Worm (Caenorhabditis elegans) whole organism, young adult: ENCODE results near the gene F26F4.8.
A peak's percentile ranks its signal among the peaks of the same experiment; 100 is the strongest.

Experiments used
- B0035.1 ChIP-seq: sonication (generic microtip); optimal IDR thresholded peaks from 2 replicates; lab custom pipeline; 2016; ENCODE audit warnings: missing genetic modification characterization, mild to moderate bottlenecking, missing compliant biosample characterization, missing genotype, missing genetic modification reagents
- B0336.3 ChIP-seq: fragments of 200-800 bp; sonication (Bioruptor generic); IDR thresholded peaks from 2 replicates; pipeline ENCODE4 v1.3.6; 2022; ENCODE audit warnings: missing genetic modification characterization, missing compliant biosample characterization
- D2030.7 ChIP-seq: fragments of 200-800 bp; sonication (Bioruptor generic); IDR thresholded peaks from 2 replicates; pipeline ENCODE4 v1.3.6; 2022; ENCODE audit warnings: missing genetic modification reagents, missing genetic modification characterization, missing compliant biosample characterization
- F33H1.4 ChIP-seq: fragments of 200-800 bp; sonication (Bioruptor generic); IDR thresholded peaks from 2 replicates; pipeline ENCODE4 v1.3.6; 2022; ENCODE audit warnings: missing genetic modification reagents, missing genetic modification characterization, missing compliant biosample characterization
- F57A8.1 ChIP-seq: fragments of 200-800 bp; sonication (Bioruptor generic); optimal IDR thresholded peaks from 2 replicates; lab custom pipeline; 2018; ENCODE audit warnings: mild to moderate bottlenecking, missing genetic modification characterization, moderate library complexity, missing compliant biosample characterization
- Y79H2A.3 ChIP-seq: fragments of 200-800 bp; sonication (Bioruptor generic); conservative IDR thresholded peaks from 2 replicates; pipeline ENCODE4 v1.3.6; 2022; ENCODE audit warnings: missing genetic modification reagents, missing genetic modification characterization, missing compliant biosample characterization
- aptf-3 ChIP-seq: fragments of 200-800 bp; sonication (Bioruptor generic); IDR thresholded peaks from 2 replicates; pipeline ENCODE4 v1.3.6; 2022; ENCODE audit warnings: missing genetic modification characterization, missing compliant biosample characterization
- attf-5 ChIP-seq: fragments of 200-800 bp; sonication (Bioruptor generic); optimal IDR thresholded peaks from 2 replicates; lab custom pipeline; 2018; ENCODE audit warnings: mild to moderate bottlenecking, missing genetic modification characterization, missing compliant biosample characterization
- bed-1 ChIP-seq: fragments of 200-800 bp; sonication (Bioruptor generic); IDR thresholded peaks from 2 replicates; pipeline ENCODE4 v1.3.6; 2022; ENCODE audit warnings: missing genetic modification reagents, missing genetic modification characterization, missing compliant biosample characterization
- ceh-58 ChIP-seq: fragments of 200-800 bp; sonication (Bioruptor generic); IDR thresholded peaks from 2 replicates; pipeline ENCODE4 v1.3.6; 2022; ENCODE audit warnings: missing genetic modification characterization, missing compliant biosample characterization
- ceh-79 ChIP-seq: sonication (generic microtip); optimal IDR thresholded peaks from 2 replicates; lab custom pipeline; 2017; ENCODE audit warnings: mild to moderate bottlenecking, missing genetic modification characterization, missing compliant biosample characterization
- ceh-91 ChIP-seq: fragments of 200-800 bp; sonication (Bioruptor generic); IDR thresholded peaks from 2 replicates; pipeline ENCODE4 v1.3.6; 2022; ENCODE audit warnings: missing genetic modification reagents, missing genetic modification characterization, missing compliant biosample characterization
- dox-1 ChIP-seq: fragments of 200-800 bp; sonication (Bioruptor generic); IDR thresholded peaks from 2 replicates; pipeline ENCODE4 v1.3.6; 2022; ENCODE audit warnings: missing genetic modification reagents, missing genetic modification characterization, missing compliant biosample characterization
- ets-4 ChIP-seq: fragments of 200-800 bp; sonication (Bioruptor generic); optimal IDR thresholded peaks from 2 replicates; lab custom pipeline; 2018; ENCODE audit warnings: mild to moderate bottlenecking, missing genetic modification characterization, missing compliant biosample characterization
- fkh-3 ChIP-seq: sonication (generic microtip); optimal IDR thresholded peaks from 2 replicates; lab custom pipeline; 2016; ENCODE audit warnings: mild to moderate bottlenecking, missing genetic modification characterization, missing compliant biosample characterization
- hmg-1.2 ChIP-seq: fragments of 200-800 bp; sonication (Bioruptor generic); IDR thresholded peaks from 2 replicates; pipeline ENCODE4 v1.3.6; 2022; ENCODE audit warnings: missing genetic modification reagents, missing genetic modification characterization, missing compliant biosample characterization
- hmg-20 ChIP-seq: fragments of 200-800 bp; sonication (Bioruptor generic); IDR thresholded peaks from 2 replicates; pipeline ENCODE4 v1.3.6; 2022; ENCODE audit warnings: missing genetic modification reagents, missing genetic modification characterization, missing compliant biosample characterization
- hsf-1 ChIP-seq: fragments of 200-800 bp; sonication (Bioruptor generic); IDR thresholded peaks from 2 replicates; pipeline ENCODE4 v1.3.6; 2022; ENCODE audit warnings: missing genetic modification reagents, missing genetic modification characterization, missing compliant biosample characterization
- lin-54 ChIP-seq: fragments of 200-800 bp; sonication (Bioruptor generic); optimal IDR thresholded peaks from 2 replicates; lab custom pipeline; 2018; ENCODE audit warnings: mild to moderate bottlenecking, missing genetic modification characterization, missing compliant biosample characterization
- lsl-1 ChIP-seq: fragments of 200-800 bp; sonication (Bioruptor generic); optimal IDR thresholded peaks from 2 replicates; lab custom pipeline; 2018; ENCODE audit warnings: mild to moderate bottlenecking, missing genetic modification characterization, moderate library complexity, missing compliant biosample characterization
- madf-6 ChIP-seq: fragments of 200-800 bp; sonication (Bioruptor generic); IDR thresholded peaks from 2 replicates; pipeline ENCODE4 v1.3.6; 2022; ENCODE audit warnings: missing genetic modification reagents, missing genetic modification characterization, missing compliant biosample characterization
- madf-8 ChIP-seq: fragments of 200-800 bp; sonication (Bioruptor generic); conservative IDR thresholded peaks from 2 replicates; pipeline ENCODE4 v1.3.6; 2022; ENCODE audit warnings: missing genetic modification reagents, missing genetic modification characterization, missing compliant biosample characterization
- mcd-1 ChIP-seq: fragments of 200-800 bp; sonication (Bioruptor generic); IDR thresholded peaks from 2 replicates; pipeline ENCODE4 v1.3.6; 2022; ENCODE audit warnings: missing genetic modification reagents, missing genetic modification characterization, missing compliant biosample characterization
- nfya-2 ChIP-seq: fragments of 200-800 bp; sonication (Bioruptor generic); IDR thresholded peaks from 2 replicates; pipeline ENCODE4 v1.3.6; 2022; ENCODE audit warnings: missing genetic modification reagents, missing genetic modification characterization, missing compliant biosample characterization
- nhr-27 ChIP-seq: fragments of 200-800 bp; sonication (Bioruptor generic); optimal IDR thresholded peaks from 2 replicates; lab custom pipeline; 2018; ENCODE audit warnings: mild to moderate bottlenecking, missing genetic modification characterization, moderate library complexity, missing compliant biosample characterization
- nhr-80 ChIP-seq: sonication (generic microtip); optimal IDR thresholded peaks from 2 replicates; lab custom pipeline; 2016; ENCODE audit warnings: missing genetic modification characterization, missing compliant biosample characterization
- nhr-90 ChIP-seq: sonication (generic microtip); optimal IDR thresholded peaks from 2 replicates; lab custom pipeline; 2016; ENCODE audit warnings: missing genotype, mild to moderate bottlenecking, missing genetic modification characterization, missing compliant biosample characterization
- rec-8 ChIP-seq, 2 experiments: sonication (generic microtip); optimal IDR thresholded peaks; 2 replicates each; lab custom pipeline; 2016; ENCODE audit warnings: mild to moderate bottlenecking in 2 of 2, missing genetic modification characterization in 2 of 2, missing genetic modification reagents in 2 of 2, missing genotype in 2 of 2, missing biosample characterization in 1 of 2, missing compliant biosample characterization in 1 of 2, moderate library complexity in 1 of 2
- rpc-1 ChIP-seq, 2 experiments: fragments of 150-350 bp in 1 of 2; sonication (generic microtip) in 1 of 2; optimal IDR thresholded peaks; 2 replicates each; lab custom pipeline; 2014 to 2018; ENCODE audit warnings: missing biosample characterization in 1 of 2, missing genetic modification characterization in 1 of 2, missing genetic modification reagents in 1 of 2, missing genotype in 1 of 2
- sdz-38 ChIP-seq: sonication (generic microtip); optimal IDR thresholded peaks from 2 replicates; lab custom pipeline; 2016; ENCODE audit warnings: missing genotype, missing genetic modification characterization, missing compliant biosample characterization
- snpc-1.3 ChIP-seq: sonication (generic microtip); optimal IDR thresholded peaks from 2 replicates; lab custom pipeline; 2017; ENCODE audit warnings: missing genetic modification characterization, mild to moderate bottlenecking, missing compliant biosample characterization, antibody characterized with exemption, moderate library complexity, missing genotype, missing genetic modification reagents; ENCODE audit not compliant: insufficient read depth
- snpc-4 ChIP-seq, 5 experiments: fragments of 150-350 bp in 1 of 5; sonication (generic microtip) in 4 of 5; optimal IDR thresholded peaks; 2 replicates each; lab custom pipeline; 2014 to 2018; ENCODE audit warnings: missing genetic modification characterization in 5 of 5, missing biosample characterization in 3 of 5, antibody characterized with exemption in 2 of 5, mild to moderate bottlenecking in 2 of 5, missing compliant biosample characterization in 2 of 5, missing genotype in 2 of 5, moderate library complexity in 2 of 5, missing genetic modification reagents in 1 of 5
- unc-130 ChIP-seq: sonication (generic microtip); optimal IDR thresholded peaks from 2 replicates; lab custom pipeline; 2016; ENCODE audit warnings: missing genetic modification reagents, missing genetic modification characterization, missing compliant biosample characterization
- xnd-1 ChIP-seq: sonication (generic microtip); optimal IDR thresholded peaks from 2 replicates; lab custom pipeline; 2016; ENCODE audit warnings: missing genotype, missing genetic modification reagents, missing genetic modification characterization, missing compliant biosample characterization
- zim-3 ChIP-seq: sonication (generic microtip); optimal IDR thresholded peaks from 2 replicates; lab custom pipeline; 2017; ENCODE audit warnings: mild to moderate bottlenecking, missing genetic modification characterization, moderate library complexity, missing compliant biosample characterization
- ztf-18 ChIP-seq: sonication (generic microtip); optimal IDR thresholded peaks from 2 replicates; lab custom pipeline; 2016; ENCODE audit warnings: missing genotype, mild to moderate bottlenecking, missing genetic modification characterization, missing compliant biosample characterization
- ztf-6 ChIP-seq: fragments of 200-800 bp; sonication (Bioruptor generic); IDR thresholded peaks from 2 replicates; pipeline ENCODE4 v1.3.6; 2022; ENCODE audit warnings: missing genetic modification reagents, missing genetic modification characterization, missing compliant biosample characterization

The F26F4.8 gene

DNA sequence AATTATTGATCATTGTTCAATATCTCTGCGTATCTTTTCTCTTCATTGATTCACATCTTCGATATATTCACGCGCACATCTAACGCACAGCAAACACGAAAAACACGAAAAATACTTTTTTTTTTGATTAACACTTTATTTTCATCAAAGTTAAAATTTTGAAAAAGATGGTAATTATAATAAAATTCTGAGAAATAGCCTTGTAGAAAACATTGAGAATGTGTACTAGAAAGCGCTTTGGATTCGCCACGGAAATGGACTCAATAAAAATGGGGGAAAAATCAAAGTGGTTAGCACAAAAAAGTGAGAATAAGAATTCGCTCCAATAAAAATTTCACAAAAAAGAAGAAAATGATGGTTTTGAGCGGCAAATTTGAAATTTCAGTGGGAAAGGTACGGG, 11.7 kb downstream of the F26F4.8 start, which contains the start of gene F26F4.6 (continued):
- no peak for TF ChIP-seq F57A8.1
- no peak for TF ChIP-seq B0336.3

- peak; percentile 21 for TF ChIP-seq ztf-18
- TF ChIP-seq aptf-3, result no peak
- peak; percentile 26; the same call in 1 of the 2 replicates for TF ChIP-seq mcd-1
- TF ChIP-seq ceh-91 (GFP tag; lab: Robert Waterston, UW), result peak; percentile 66; the same call in 1 of the 2 replicates
- peak; percentile 12 for TF ChIP-seq lin-54
- TF ChIP-seq F33H1.4 (GFP tag; lab: Robert Waterston, UW), result peak; percentile 90
- TF ChIP-seq ceh-58 (GFP tag; lab: Robert Waterston, UW), result no peak
- TF ChIP-seq hmg-1.2, result 0 out of 2 replicates have a peak, but pooled peaks have one; percentile 14
- peak; percentile 84 for TF ChIP-seq xnd-1 (tag; lab: Kevin White, UChicago)
- TF ChIP-seq madf-6 (GFP tag; lab: Robert Waterston, UW), result peak; percentile 90
- peak; percentile 72 for TF ChIP-seq madf-8 (GFP tag; lab: Robert Waterston, UW)
- no peak for TF ChIP-seq zim-3 (tag; lab: Kevin White, UChicago)
- TF ChIP-seq lsl-1 (GFP tag; lab: Kevin White, UChicago), result peak; percentile 95
- no peak for TF ChIP-seq hsf-1 (GFP tag; lab: Robert Waterston, UW)
- no peak for TF ChIP-seq rpc-1 (optimal IDR thresholded peaks at IDR 0.05; lab: Kevin White, UChicago)
- no peak for TF ChIP-seq rpc-1 (tag; optimal IDR thresholded peaks at IDR 0.05; lab: Kevin White, UChicago)
- TF ChIP-seq dox-1 (GFP tag; lab: Robert Waterston, UW), result 0 out of 2 replicates have a peak, but pooled peaks have one; percentile 8
- TF ChIP-seq attf-5, result no peak
- TF ChIP-seq nfya-2, result no peak
Observed at ce11 chrIII:4890997-4891396, 14.3 kb downstream of the F26F4.8 start, which contains the start of gene F26F4.5. F26F4.5 (minus strand) TSS chrIII:4891252.

DNA sequence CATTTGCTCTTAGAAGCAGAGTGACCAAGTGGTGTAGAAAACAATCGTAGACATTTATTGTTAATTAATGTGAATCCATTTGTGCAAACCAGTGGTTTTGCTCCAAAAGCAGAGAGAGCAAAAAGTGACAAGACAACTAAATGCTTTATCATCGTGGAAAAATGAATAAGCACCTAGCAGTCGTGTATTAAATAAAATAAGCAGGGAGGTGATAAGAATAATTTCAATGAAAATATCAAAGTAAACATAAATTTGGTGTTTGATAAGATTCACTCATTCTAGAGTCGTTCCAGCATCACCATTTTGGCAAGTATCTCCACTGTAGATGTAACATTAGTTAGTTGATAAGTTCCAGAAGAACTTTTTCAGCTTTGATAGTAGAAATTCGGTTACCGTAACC, 18.0 kb downstream of the F26F4.8 start, which contains the start of gene clec-6:
TSS of gene clec-6 (minus strand) at position 154 of the 400 bp plus-strand sequence.
- TF ChIP-seq ceh-79 (tag; lab: Kevin White, UChicago) (no peak), nhr-80 (tag; lab: Kevin White, UChicago) (peak; percentile 41)

DNA sequence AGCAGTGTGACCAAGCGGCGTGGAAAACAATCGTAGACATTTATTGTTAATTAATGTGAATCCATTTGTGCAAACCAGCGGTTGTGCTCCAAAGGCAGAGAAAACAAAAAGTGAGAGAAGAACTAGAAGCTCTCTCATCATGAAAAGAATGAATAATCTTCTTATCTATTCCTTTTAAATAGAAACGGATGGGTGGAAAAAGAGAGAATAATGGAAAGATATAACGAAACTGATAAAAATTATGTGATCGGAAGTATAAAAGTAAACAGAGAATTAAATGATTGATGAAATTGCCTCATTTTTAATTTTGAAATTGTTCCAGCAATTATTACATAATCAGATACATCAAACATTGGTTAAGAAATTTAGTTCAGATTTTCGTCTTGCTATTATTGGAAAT, 21.8 kb downstream of the F26F4.8 start, which contains the start of gene clec-5:
TSS of gene clec-5 (minus strand) at position 178 of the 400 bp plus-strand sequence.
- TF ChIP-seq D2030.7 (GFP tag; lab: Robert Waterston, UW) (no peak), bed-1 (GFP tag; lab: Robert Waterston, UW) (no peak), hmg-20 (GFP tag; lab: Robert Waterston, UW) (no peak), sdz-38 (tag; lab: Kevin White, UChicago) (no peak), snpc-1.3 (tag; lab: Kevin White, UChicago) (no peak), nhr-90 (no peak), attf-5 (no peak), Y79H2A.3 (GFP tag; lab: Robert Waterston, UW) (no peak), snpc-4 (GFP tag; optimal IDR thresholded peaks at IDR 0.05; lab: Kevin White, UChicago) (no peak), snpc-4 (tag; optimal IDR thresholded peaks at IDR 0.05; lab: Kevin White, UChicago) (no peak), unc-130 (GFP tag; lab: Kevin White, UChicago) (no peak)

DNA sequence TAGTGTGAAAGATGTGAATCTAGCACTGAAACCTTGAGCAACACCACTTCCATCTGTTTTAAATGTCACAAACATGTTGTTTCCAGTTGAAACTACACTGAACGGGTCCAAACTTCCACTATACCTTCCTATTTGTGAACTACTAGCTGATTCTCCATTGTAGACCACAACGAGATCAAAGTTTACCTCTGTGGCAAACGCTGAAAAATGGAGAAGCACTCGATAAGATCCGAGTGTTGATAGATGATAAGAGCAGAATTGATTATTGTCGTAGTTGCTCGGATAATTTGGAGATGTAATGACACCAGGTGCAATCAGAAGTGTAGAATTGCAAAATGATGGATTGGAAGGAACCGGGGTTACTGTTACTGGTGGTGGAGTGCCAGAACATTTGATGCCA, 23.3 kb downstream of the F26F4.8 start:
- TF ChIP-seq B0035.1 (tag; lab: Kevin White, UChicago) (no peak), bed-1 (GFP tag; lab: Robert Waterston, UW) (no peak), ets-4 (no peak), rec-8 (tag; optimal IDR thresholded peaks at IDR 0.05; lab: Kevin White, UChicago) (no peak), ztf-6 (GFP tag; lab: Robert Waterston, UW) (no peak), nhr-80 (tag; lab: Kevin White, UChicago) (peak; percentile 32), nhr-27 (tag; lab: Kevin White, UChicago) (no peak), fkh-3 (tag; lab: Kevin White, UChicago) (no peak)
